Worm (Caenorhabditis elegans) whole organism, late embryonic: ENCODE data around the gene T05B9.2.

Experiments
- K02D7.2 ChIP-seq: sonication (generic microtip); optimal IDR thresholded peaks from 2 replicates; lab custom pipeline; 2017; ENCODE audit warnings: mild to moderate bottlenecking, missing genetic modification characterization, missing compliant biosample characterization
- K09A11.1 ChIP-seq: sonication (generic microtip); optimal IDR thresholded peaks from 2 replicates; lab custom pipeline; 2017; ENCODE audit warnings: antibody characterized with exemption, mild to moderate bottlenecking, missing genetic modification characterization, missing compliant biosample characterization; ENCODE audit not compliant: insufficient read depth
- Y22D7AL.16 ChIP-seq: sonication (generic microtip); optimal IDR thresholded peaks from 2 replicates; lab custom pipeline; 2016; ENCODE audit warnings: missing genetic modification characterization, missing compliant biosample characterization
- ahr-1 ChIP-seq: sonication (generic microtip); optimal IDR thresholded peaks from 2 replicates; lab custom pipeline; 2016; ENCODE audit warnings: missing genetic modification characterization, missing compliant biosample characterization
- ama-1 ChIP-seq: fragments of 150-350 bp; optimal IDR thresholded peaks from 2 replicates; lab custom pipeline; 2014
- ceh-18 ChIP-seq: sonication (generic microtip); optimal IDR thresholded peaks from 2 replicates; lab custom pipeline; 2016; ENCODE audit warnings: missing genetic modification characterization, missing compliant biosample characterization
- ceh-2 ChIP-seq: sonication (generic microtip); optimal IDR thresholded peaks from 2 replicates; lab custom pipeline; 2016; ENCODE audit warnings: missing genotype, missing genetic modification characterization, missing compliant biosample characterization
- ceh-24 ChIP-seq: sonication (generic microtip); optimal IDR thresholded peaks from 2 replicates; lab custom pipeline; 2016; ENCODE audit warnings: mild to moderate bottlenecking, missing genetic modification characterization, missing compliant biosample characterization
- ceh-30 ChIP-seq: fragments of 150-350 bp; optimal IDR thresholded peaks from 2 replicates; lab custom pipeline; 2014; ENCODE audit warnings: missing biosample characterization, missing genetic modification characterization
- ceh-34 ChIP-seq: sonication (generic microtip); optimal IDR thresholded peaks from 2 replicates; lab custom pipeline; 2016; ENCODE audit warnings: mild to moderate bottlenecking, missing genetic modification characterization, missing compliant biosample characterization
- ceh-48 ChIP-seq: sonication (generic microtip); optimal IDR thresholded peaks from 2 replicates; lab custom pipeline; 2016; ENCODE audit warnings: missing genetic modification characterization, inconsistent platforms, missing compliant biosample characterization
- ceh-6 ChIP-seq: fragments of 200-800 bp; sonication (Bioruptor generic); optimal IDR thresholded peaks from 2 replicates; lab custom pipeline; 2018; ENCODE audit warnings: mild to moderate bottlenecking, missing genetic modification characterization, missing compliant biosample characterization
- che-1 ChIP-seq: sonication (generic microtip); optimal IDR thresholded peaks from 2 replicates; lab custom pipeline; 2016; ENCODE audit warnings: mild to moderate bottlenecking, missing genetic modification characterization, missing compliant biosample characterization
- dve-1 ChIP-seq: sonication (generic microtip); optimal IDR thresholded peaks from 2 replicates; lab custom pipeline; 2017; ENCODE audit warnings: antibody characterized with exemption, mild to moderate bottlenecking, missing genetic modification characterization, missing compliant biosample characterization
- eyg-1 ChIP-seq: sonication (generic microtip); optimal IDR thresholded peaks from 2 replicates; lab custom pipeline; 2016; ENCODE audit warnings: missing genotype, missing genetic modification characterization, missing compliant biosample characterization
- fax-1 ChIP-seq: sonication (generic microtip); optimal IDR thresholded peaks from 2 replicates; lab custom pipeline; 2016; ENCODE audit warnings: missing genotype, missing genetic modification characterization, missing compliant biosample characterization
- fkh-10 ChIP-seq: fragments of 150-350 bp; optimal IDR thresholded peaks from 2 replicates; lab custom pipeline; 2014; ENCODE audit warnings: missing biosample characterization, missing genetic modification reagents, missing genetic modification characterization
- hlh-13 ChIP-seq: fragments of 200-800 bp; sonication (Bioruptor generic); optimal IDR thresholded peaks from 2 replicates; lab custom pipeline; 2018; ENCODE audit warnings: mild to moderate bottlenecking, missing genetic modification characterization, missing compliant biosample characterization
- hlh-30 ChIP-seq: sonication (generic microtip); optimal IDR thresholded peaks from 2 replicates; lab custom pipeline; 2017; ENCODE audit warnings: antibody characterized with exemption, missing genetic modification characterization, missing compliant biosample characterization; ENCODE audit not compliant: insufficient read depth
- hlh-8 ChIP-seq: sonication (generic microtip); optimal IDR thresholded peaks from 2 replicates; lab custom pipeline; 2016; ENCODE audit warnings: missing genotype, missing genetic modification characterization, missing compliant biosample characterization
- lim-6 ChIP-seq: sonication (generic microtip); optimal IDR thresholded peaks from 2 replicates; lab custom pipeline; 2016; ENCODE audit warnings: missing genetic modification characterization, missing compliant biosample characterization
- mec-3 ChIP-seq: sonication (generic microtip); optimal IDR thresholded peaks from 2 replicates; lab custom pipeline; 2016; ENCODE audit warnings: borderline replicate concordance, missing genetic modification characterization, missing compliant biosample characterization
- nfya-1 ChIP-seq: sonication (generic microtip); optimal IDR thresholded peaks from 2 replicates; lab custom pipeline; 2017; ENCODE audit warnings: missing genetic modification characterization, mild to moderate bottlenecking, missing compliant biosample characterization, antibody characterized with exemption, moderate library complexity
- nhr-11 ChIP-seq: fragments of 150-350 bp; optimal IDR thresholded peaks from 2 replicates; lab custom pipeline; 2014; ENCODE audit warnings: missing biosample characterization, missing genetic modification characterization
- nhr-232 ChIP-seq: sonication (generic microtip); optimal IDR thresholded peaks from 2 replicates; lab custom pipeline; 2016; ENCODE audit warnings: missing genetic modification characterization, missing compliant biosample characterization
- npax-4 ChIP-seq: sonication (generic microtip); optimal IDR thresholded peaks from 2 replicates; lab custom pipeline; 2016; ENCODE audit warnings: missing genetic modification characterization, missing compliant biosample characterization
- pag-3 ChIP-seq: sonication (generic microtip); optimal IDR thresholded peaks from 2 replicates; lab custom pipeline; 2016; ENCODE audit warnings: missing compliant biosample characterization, missing genetic modification characterization, borderline replicate concordance
- pat-9 ChIP-seq: fragments of 200-800 bp; sonication (Bioruptor generic); optimal IDR thresholded peaks from 2 replicates; lab custom pipeline; 2018; ENCODE audit warnings: mild to moderate bottlenecking, missing genetic modification characterization, moderate library complexity, missing compliant biosample characterization
- pax-1 ChIP-seq: fragments of 150-350 bp; optimal IDR thresholded peaks from 2 replicates; lab custom pipeline; 2014; ENCODE audit warnings: missing biosample characterization, missing genetic modification characterization
- pros-1 ChIP-seq: fragments of 150-350 bp; optimal IDR thresholded peaks from 2 replicates; lab custom pipeline; 2014; ENCODE audit warnings: missing biosample characterization, missing genetic modification reagents, missing genetic modification characterization
- ref-2 ChIP-seq: sonication (generic microtip); optimal IDR thresholded peaks from 2 replicates; lab custom pipeline; 2016; ENCODE audit warnings: missing genetic modification characterization, missing compliant biosample characterization
- tbx-2 ChIP-seq: sonication (generic microtip); optimal IDR thresholded peaks from 2 replicates; lab custom pipeline; 2016; ENCODE audit warnings: missing genetic modification characterization, missing compliant biosample characterization
- unc-42 ChIP-seq: sonication (generic microtip); optimal IDR thresholded peaks from 2 replicates; lab custom pipeline; 2016; ENCODE audit warnings: missing genotype, missing genetic modification characterization, missing compliant biosample characterization
- unc-55 ChIP-seq: sonication (generic microtip); optimal IDR thresholded peaks from 2 replicates; lab custom pipeline; 2017; ENCODE audit warnings: missing biosample characterization, missing genetic modification reagents, missing genetic modification characterization
- unc-86 ChIP-seq: sonication (generic microtip); optimal IDR thresholded peaks from 2 replicates; lab custom pipeline; 2016; ENCODE audit warnings: missing genetic modification characterization, missing compliant biosample characterization
- zip-5 ChIP-seq: sonication (generic microtip); optimal IDR thresholded peaks from 2 replicates; lab custom pipeline; 2016; ENCODE audit warnings: missing genetic modification characterization, missing compliant biosample characterization
- ztf-16 ChIP-seq: sonication (generic microtip); optimal IDR thresholded peaks from 2 replicates; lab custom pipeline; 2017; ENCODE audit warnings: missing genetic modification characterization, missing compliant biosample characterization

T05B9.2 gene

DNA sequence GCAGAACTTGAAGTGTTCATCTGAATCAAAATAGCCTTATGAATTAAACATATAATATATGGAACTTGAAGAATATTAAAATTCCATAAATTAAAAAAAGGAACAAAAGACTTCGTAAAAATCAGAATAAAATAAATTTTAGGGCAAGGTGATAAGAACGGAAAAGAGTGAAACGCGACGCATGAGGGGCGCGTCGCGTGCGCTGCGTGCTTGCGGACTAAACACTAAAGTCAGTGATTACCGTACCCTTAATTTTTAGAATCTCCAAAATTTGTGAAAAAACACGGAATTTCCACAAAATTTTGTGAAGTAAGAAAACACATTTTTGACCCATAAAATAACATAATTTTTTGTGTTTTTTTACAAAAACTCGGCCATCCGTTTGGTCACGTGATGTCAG lies 5.5 kb downstream of the T05B9.2 start, which contains the start of gene T05B9.1:
Gene T05B9.1 (minus strand): TSS at position 20 of the 400 bp plus-strand sequence.
- no peak for TF ChIP-seq lim-6
- TF ChIP-seq K02D7.2 = no peak
- no peak for TF ChIP-seq Y22D7AL.16 (tag; lab: Kevin White, UChicago)
- TF ChIP-seq zip-5 = no peak
- no peak for TF ChIP-seq fax-1
- TF ChIP-seq nhr-232 (tag; lab: Kevin White, UChicago) = no peak
- TF ChIP-seq ceh-30 (tag; lab: Kevin White, UChicago) = no peak
- no peak for TF ChIP-seq ama-1
- TF ChIP-seq tbx-2 (tag; lab: Kevin White, UChicago) = no peak
- no peak for TF ChIP-seq ceh-6 (GFP tag; lab: Kevin White, UChicago)
- TF ChIP-seq unc-42 = no peak
- no peak for TF ChIP-seq nhr-11 (tag; lab: Kevin White, UChicago)
- TF ChIP-seq ref-2 (tag; lab: Kevin White, UChicago) = no peak
- no peak for TF ChIP-seq K09A11.1 (tag; lab: Kevin White, UChicago)
- no peak for TF ChIP-seq dve-1 (tag; lab: Kevin White, UChicago)

DNA sequence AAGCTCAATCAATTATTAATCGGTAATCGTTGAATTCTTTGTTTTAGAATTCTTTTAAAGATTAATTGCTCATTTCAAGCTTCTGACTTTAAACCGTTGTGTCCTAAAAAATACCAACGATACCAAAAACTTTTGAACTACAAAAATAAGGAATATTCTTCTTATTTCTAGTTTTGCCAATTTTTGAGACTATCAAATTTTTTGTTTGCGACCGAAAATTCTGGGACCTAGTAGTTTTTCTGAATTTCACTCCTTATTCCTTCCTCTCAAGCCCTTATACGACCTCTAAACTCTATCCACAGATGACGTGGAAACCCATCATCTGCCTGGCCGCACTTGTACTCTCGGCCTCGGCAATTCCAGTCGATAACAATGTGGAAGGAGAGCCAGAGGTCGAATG lies 13.2 kb downstream of the T05B9.2 start, which contains the start of gene cut-1:
Gene cut-1 (plus strand): TSS at position 301 of the 400 bp plus-strand sequence.
- TF ChIP-seq lim-6 (no peak), hlh-13 (GFP tag; lab: Kevin White, UChicago) (no peak), ztf-16 (tag; lab: Kevin White, UChicago) (no peak), unc-55 (GFP tag; lab: Kevin White, UChicago) (no peak), ceh-18 (tag; lab: Kevin White, UChicago) (no peak), fax-1 (no peak), ceh-2 (tag; lab: Kevin White, UChicago) (no peak), ceh-48 (tag; lab: Kevin White, UChicago) (no peak), nfya-1 (tag; lab: Kevin White, UChicago) (no peak), mec-3 (tag; lab: Kevin White, UChicago) (no peak), pax-1 (tag; lab: Kevin White, UChicago) (no peak), hlh-30 (tag; lab: Kevin White, UChicago) (no peak), ref-2 (tag; lab: Kevin White, UChicago) (no peak), ahr-1 (tag; lab: Kevin White, UChicago) (no peak), pat-9 (no peak), ceh-24 (tag; lab: Kevin White, UChicago) (no peak), pros-1 (no peak), eyg-1 (tag; lab: Kevin White, UChicago) (no peak)

- TF ChIP-seq hlh-8 (tag; lab: Kevin White, UChicago) (no peak), npax-4 (tag; lab: Kevin White, UChicago) (no peak), unc-86 (no peak), nhr-11 (tag; lab: Kevin White, UChicago) (no peak), ceh-34 (no peak), zip-5 (no peak), mec-3 (tag; lab: Kevin White, UChicago) (no peak), fkh-10 (GFP tag; lab: Kevin White, UChicago) (no peak), K09A11.1 (tag; lab: Kevin White, UChicago) (no peak), che-1 (tag; lab: Kevin White, UChicago) (no peak), pag-3 (tag; lab: Kevin White, UChicago) (no peak)
These were observed 15.2 kb downstream of the T05B9.2 start for ce11 chrII:11270829-11271228.

ce11 chrII:11274876-11275275 lies 19.2 kb downstream of the T05B9.2 start:
- TF ChIP-seq unc-55 (GFP tag; lab: Kevin White, UChicago) (peak; percentile 59), pax-1 (tag; lab: Kevin White, UChicago) (no peak)
